Worm (Caenorhabditis elegans) whole organism, L3 larva: Measurements from ENCODE around the gene C36C5.12.

ENCODE experiments used
- ama-1 ChIP-seq: fragments of 150-350 bp; optimal IDR thresholded peaks from 2 replicates; lab custom pipeline; 2018
- ceh-82 ChIP-seq: fragments of 150-350 bp; optimal IDR thresholded peaks from 2 replicates; lab custom pipeline; 2014; ENCODE audit warnings: missing biosample characterization, missing genetic modification characterization
- daf-12 ChIP-seq: fragments of 150-350 bp; optimal IDR thresholded peaks from 2 replicates; lab custom pipeline; 2014; ENCODE audit warnings: missing biosample characterization, missing genetic modification reagents, missing genetic modification characterization
- egl-27 ChIP-seq: sonication (generic microtip); optimal IDR thresholded peaks from 4 replicates; lab custom pipeline; 2017; ENCODE audit warnings: missing biosample characterization, missing genetic modification reagents, missing genetic modification characterization
- elt-1 ChIP-seq: fragments of 150-350 bp; optimal IDR thresholded peaks from 2 replicates; lab custom pipeline; 2014; ENCODE audit warnings: missing biosample characterization, missing genetic modification characterization
- mdl-1 ChIP-seq: fragments of 150-350 bp; optimal IDR thresholded peaks from 2 replicates; lab custom pipeline; 2014; ENCODE audit warnings: missing biosample characterization, missing genetic modification characterization
- pqm-1 ChIP-seq: fragments of 150-350 bp; optimal IDR thresholded peaks from 2 replicates; lab custom pipeline; 2017; ENCODE audit warnings: missing biosample characterization, missing genetic modification characterization, inconsistent platforms
- skn-1 ChIP-seq: fragments of 150-350 bp; optimal IDR thresholded peaks from 2 replicates; lab custom pipeline; 2014; ENCODE audit warnings: missing biosample characterization, missing genetic modification characterization
- unc-39 ChIP-seq: sonication (generic microtip); optimal IDR thresholded peaks from 4 replicates; lab custom pipeline; 2017; ENCODE audit warnings: missing biosample characterization, missing genetic modification characterization
- unc-62 ChIP-seq: fragments of 150-350 bp; sonication (generic microtip); optimal IDR thresholded peaks from 4 replicates; lab custom pipeline; 2014; ENCODE audit warnings: missing biosample characterization, missing genetic modification reagents, missing genetic modification characterization
- ztf-11 ChIP-seq: fragments of 150-350 bp; optimal IDR thresholded peaks from 2 replicates; lab custom pipeline; 2014; ENCODE audit warnings: missing biosample characterization, missing genetic modification characterization

ce11 chrV:3158379-3158778 lies 773 bp downstream of the C36C5.12 start:
- TF ChIP-seq mdl-1 (no peak), ama-1 (lab: Kevin White, UChicago) (no peak), unc-62 (GFP tag; lab: Kevin White, UChicago) (no peak), skn-1 (tag; lab: Kevin White, UChicago) (no peak), egl-27 (no peak), pqm-1 (tag; lab: Kevin White, UChicago) (no peak), ceh-82 (tag; lab: Kevin White, UChicago) (no peak), elt-1 (no peak), daf-12 (no peak), unc-39 (tag; lab: Kevin White, UChicago) (no peak), ztf-11 (tag; lab: Kevin White, UChicago) (no peak)
